Fruit fly (Drosophila melanogaster): ENCODE measurements around the gene Pxn.

Pxn gene

DNA sequence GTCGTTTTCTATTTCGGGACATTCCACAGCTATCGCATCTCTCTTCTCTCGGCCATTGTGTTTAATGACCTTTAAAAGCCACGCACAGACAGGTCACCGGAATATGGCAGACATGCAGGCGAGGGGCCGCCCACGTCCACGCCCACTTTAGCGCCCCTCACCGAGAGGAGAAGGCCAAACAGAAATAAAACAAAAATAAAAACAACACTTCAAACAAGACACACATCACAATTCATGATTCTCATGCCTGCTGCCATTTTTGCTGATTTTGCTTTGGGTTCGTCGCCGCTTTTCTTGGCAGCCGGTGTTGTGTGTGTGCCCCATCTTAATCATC, 46.4 kb downstream of the Pxn start:
- TF ChIP-seq CG8478 (optimal IDR thresholded peaks at IDR 0.05) (no peak), CTCF (optimal IDR thresholded peaks at IDR 0.05) (no peak)

DNA sequence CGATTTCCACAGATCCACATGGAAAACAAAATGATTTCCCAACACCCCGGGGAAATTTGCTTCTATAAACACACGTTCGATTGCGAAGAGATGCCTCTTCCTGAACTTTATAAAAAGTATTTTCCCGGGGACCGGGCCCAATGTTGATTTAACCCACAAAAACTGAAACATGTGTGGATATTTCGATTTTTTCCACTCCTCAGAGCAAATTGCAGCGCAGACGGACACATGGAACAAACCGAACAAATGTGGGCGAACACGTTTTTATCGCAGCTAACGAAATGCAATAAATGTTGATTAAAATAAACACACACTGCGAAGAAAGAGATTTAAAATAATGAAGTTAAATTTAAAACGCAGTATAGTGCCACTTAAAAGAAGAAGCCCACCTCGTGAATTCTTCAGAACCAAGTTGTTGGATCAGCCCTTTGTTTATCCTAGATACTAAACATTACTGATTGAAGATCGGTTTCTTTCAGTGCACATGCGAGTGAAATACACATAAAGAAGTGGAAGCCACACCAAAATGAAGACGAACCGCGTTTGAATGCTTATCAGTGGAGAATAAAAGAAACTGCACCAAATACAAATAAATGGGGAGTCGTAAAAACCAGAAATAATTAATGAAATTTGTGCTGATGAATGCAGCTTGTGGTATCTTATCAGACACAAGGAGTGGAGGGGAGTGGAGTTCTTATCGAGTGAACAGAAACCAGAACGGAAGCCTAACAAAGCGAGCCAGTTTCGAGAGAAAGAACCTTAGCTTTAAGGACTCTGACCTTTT, 46.9 kb downstream of the Pxn start:
- TF ChIP-seq CG8478 (optimal IDR thresholded peaks at IDR 0.05) (no peak), CTCF (optimal IDR thresholded peaks at IDR 0.05) (no peak)

DNA sequence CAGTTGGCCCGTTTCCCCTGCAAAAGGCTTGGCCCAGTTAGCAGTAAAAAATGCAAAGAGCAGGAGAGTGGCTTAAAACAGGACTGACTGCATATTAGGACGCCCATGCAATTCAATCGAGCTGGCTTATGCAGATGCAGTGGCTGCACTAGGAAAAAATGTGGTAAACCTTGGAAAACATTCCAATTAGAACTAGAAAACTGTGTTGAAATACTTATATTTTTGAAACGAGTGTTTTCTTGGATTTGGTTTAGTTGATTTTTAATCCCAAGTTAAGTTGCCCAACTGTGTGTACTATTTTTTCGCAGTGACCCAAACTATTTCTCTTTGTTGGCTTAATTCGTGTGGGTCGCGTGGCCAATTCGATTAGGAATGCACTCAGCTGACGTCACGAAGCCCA, 47.6 kb downstream of the Pxn start:
- TF ChIP-seq CG8478 (optimal IDR thresholded peaks at IDR 0.05) (no peak), CTCF (optimal IDR thresholded peaks at IDR 0.05) (no peak)

DNA sequence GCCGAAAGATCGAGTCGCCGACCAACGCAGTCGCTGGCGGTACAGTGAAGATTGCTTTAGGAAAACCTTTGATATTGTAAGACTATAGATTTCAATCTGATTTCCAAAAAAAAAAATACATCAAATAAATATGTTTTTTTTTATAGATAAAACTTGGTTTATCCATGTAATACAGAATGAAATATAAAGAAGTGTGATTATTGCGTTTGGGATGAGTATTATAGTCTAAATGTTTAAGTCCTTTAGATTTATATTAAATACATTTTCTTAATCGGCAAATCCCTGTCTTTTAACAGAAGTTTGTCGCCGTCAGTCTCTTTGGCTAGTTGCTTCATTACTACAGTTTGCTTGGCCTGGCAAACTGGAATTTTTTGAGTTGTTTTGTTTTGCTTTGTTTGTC, 48.0 kb downstream of the Pxn start:
- TF ChIP-seq CG8478 (optimal IDR thresholded peaks at IDR 0.05) (no peak), CTCF (optimal IDR thresholded peaks at IDR 0.05) (no peak)

DNA sequence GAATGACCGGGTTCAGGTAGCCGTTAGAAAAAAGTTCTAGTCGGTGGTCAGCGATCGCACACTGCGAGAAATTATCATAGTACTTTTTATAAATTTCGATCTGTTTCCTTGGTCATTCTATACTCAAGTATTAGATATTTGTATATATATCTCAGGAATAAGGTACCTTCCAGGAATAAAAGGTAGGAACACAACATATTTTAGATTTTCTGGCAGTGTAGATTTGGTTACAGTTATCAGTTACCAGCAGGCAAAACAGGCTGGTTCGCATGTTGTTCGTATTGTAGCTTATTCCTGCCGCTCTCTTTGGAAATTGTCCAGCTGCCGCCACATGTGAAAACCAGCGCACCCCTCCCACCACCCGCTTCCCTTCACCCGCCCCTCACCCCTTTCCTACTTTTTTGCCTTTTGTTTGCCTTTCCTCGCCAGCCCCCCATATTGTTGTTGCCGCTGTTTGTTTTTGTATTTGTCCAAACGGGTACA, 48.5 kb downstream of the Pxn start:
- TF ChIP-seq CG8478 (optimal IDR thresholded peaks at IDR 0.05) (no peak), CTCF (optimal IDR thresholded peaks at IDR 0.05) (no peak)

dm6 chr3L:2579557-2580224, 50.2 kb downstream of the Pxn start:
- no peak for TF ChIP-seq CG8478 (optimal IDR thresholded peaks at IDR 0.05)
- no peak for TF ChIP-seq CTCF (optimal IDR thresholded peaks at IDR 0.05)

- TF ChIP-seq CTCF (optimal IDR thresholded peaks at IDR 0.05) (no peak), CG8478 (optimal IDR thresholded peaks at IDR 0.05) (no peak)
Observed at dm6 chr3L:2578737-2579136, 51.1 kb downstream of the Pxn start.

dm6 chr3L:2578315-2578714, 51.5 kb downstream of the Pxn start:
- TF ChIP-seq CTCF (optimal IDR thresholded peaks at IDR 0.05) (no peak), CG8478 (optimal IDR thresholded peaks at IDR 0.05) (no peak)

dm6 chr3L:2577096-2577831, 52.6 kb downstream of the Pxn start:
- TF ChIP-seq CG8478 (optimal IDR thresholded peaks at IDR 0.05) (no peak), CTCF (optimal IDR thresholded peaks at IDR 0.05) (no peak)

DNA sequence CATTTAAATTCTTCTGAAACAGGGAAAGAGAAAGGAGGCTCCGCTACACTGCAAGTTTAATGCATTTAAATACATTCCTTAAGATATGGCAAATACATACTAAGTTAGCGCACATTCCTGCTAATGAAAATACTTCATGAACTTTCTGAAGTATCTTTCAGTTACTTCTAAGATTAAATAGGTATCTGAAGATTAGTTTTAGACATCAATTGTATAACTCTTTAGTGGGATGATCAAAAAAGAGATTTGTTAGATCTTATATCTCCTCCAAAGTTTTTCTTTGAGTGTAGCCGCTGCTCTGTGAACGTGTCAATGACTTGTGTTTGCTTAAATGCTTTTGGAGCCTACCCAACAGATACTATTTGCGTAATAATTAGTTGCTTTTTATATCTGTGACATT, 54.6 kb downstream of the Pxn start:
- TF ChIP-seq CG8478 (optimal IDR thresholded peaks at IDR 0.05) (no peak), CTCF (optimal IDR thresholded peaks at IDR 0.05) (no peak)

DNA sequence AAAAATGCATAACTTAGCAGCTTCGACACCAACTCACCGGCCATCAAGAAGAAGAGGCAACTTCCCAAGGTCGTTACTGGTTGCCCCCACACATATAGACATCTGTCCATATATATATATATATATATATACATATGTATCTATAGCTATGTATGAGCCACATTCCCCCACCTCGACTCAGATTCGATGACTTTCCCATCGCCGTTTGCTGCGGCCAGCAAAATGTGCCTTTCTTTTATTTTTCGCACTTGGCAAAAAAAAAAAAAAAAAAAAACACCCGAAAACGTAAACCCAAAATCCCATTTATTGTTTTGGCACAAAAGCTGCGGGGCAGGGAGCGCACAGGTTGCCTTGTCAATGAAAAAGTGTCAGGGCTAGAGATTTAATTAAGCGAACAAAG, 55.1 kb downstream of the Pxn start:
- TF ChIP-seq CG8478 (optimal IDR thresholded peaks at IDR 0.05) (no peak), CTCF (optimal IDR thresholded peaks at IDR 0.05) (no peak)

dm6 chr3L:2572907-2573591, 56.8 kb downstream of the Pxn start:
- TF ChIP-seq CTCF (optimal IDR thresholded peaks at IDR 0.05) (no peak), CG8478 (optimal IDR thresholded peaks at IDR 0.05) (no peak)

DNA sequence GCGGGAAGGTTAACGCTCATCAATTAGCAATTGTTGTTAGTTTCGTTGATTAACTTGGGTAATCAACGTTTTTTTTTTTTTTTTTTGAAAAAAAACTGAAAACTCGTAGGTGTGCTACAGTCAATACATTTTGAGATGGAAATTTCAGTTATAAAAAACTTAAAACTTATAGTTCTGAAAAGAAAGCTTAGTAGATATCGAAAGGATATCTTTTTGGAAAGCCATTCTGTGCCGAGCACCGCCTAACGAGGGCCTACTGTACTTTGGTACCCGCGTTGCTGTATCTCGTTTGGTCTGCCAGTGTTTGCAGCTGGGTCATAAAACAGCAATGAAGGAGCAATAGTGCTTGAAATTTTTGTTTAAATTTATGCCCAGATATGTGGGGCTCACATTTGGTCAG, 57.9 kb downstream of the Pxn start:
- TF ChIP-seq CG8478 (optimal IDR thresholded peaks at IDR 0.05) (no peak), CTCF (optimal IDR thresholded peaks at IDR 0.05) (no peak)

DNA sequence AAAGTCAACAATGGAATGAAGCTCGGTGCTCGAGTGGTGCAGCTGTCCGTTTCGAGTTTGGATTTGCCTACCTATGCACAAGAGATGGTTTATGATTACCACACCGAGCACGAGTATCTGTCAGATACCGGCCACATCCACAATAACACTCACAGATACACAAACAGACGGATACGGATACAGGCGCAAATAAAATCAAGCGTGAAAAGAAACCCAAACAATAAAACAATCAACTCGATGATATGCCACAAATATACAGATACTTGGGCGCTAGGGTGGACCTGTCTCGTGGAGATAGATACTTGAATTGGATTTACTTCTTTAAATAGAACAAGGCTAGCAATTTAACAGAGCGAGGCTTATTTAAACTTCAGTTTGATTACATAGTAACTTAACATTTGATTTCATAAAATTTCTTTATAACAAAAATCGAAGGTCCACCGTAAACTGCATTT, 59.6 kb downstream of the Pxn start:
- TF ChIP-seq CG8478 (optimal IDR thresholded peaks at IDR 0.05) (no peak), CTCF (optimal IDR thresholded peaks at IDR 0.05) (no peak)

- TF ChIP-seq CG8478 (optimal IDR thresholded peaks at IDR 0.05), result no peak
- no peak for TF ChIP-seq CTCF (optimal IDR thresholded peaks at IDR 0.05)
Observed at dm6 chr3L:2568274-2568673, 61.6 kb downstream of the Pxn start.
